Worm (Caenorhabditis elegans): ENCODE data around the gene ntc-1.

Gene ntc-1

ce11 chrX:4862062-4862461 lies 3.8 kb upstream of the ntc-1 start:
- TF ChIP-seq spr-3 (GFP tag; optimal IDR thresholded peaks at IDR 0.05) (no peak), daf-12 (tag; optimal IDR thresholded peaks at IDR 0.05) (no peak), snpc-4 (tag; optimal IDR thresholded peaks at IDR 0.05) (no peak), daf-16 (GFP tag; optimal IDR thresholded peaks at IDR 0.05) (no peak), daf-16 (tag; optimal IDR thresholded peaks at IDR 0.05) (peak; percentile 90), nhr-48 (tag; optimal IDR thresholded peaks at IDR 0.05) (no peak), lim-7 (GFP tag; IDR thresholded peaks at IDR 0.05) (no peak), mes-2 (tag; optimal IDR thresholded peaks at IDR 0.05; ENCODE audit: poor library complexity, severe bottlenecking) (no peak), ceh-32 (tag; optimal IDR thresholded peaks at IDR 0.05; ENCODE audit: poor library complexity) (no peak), tag-97 (GFP tag; IDR thresholded peaks at IDR 0.05) (no peak), dmd-6 (GFP tag; IDR thresholded peaks at IDR 0.05) (peak; percentile 37; the same call in 1 of the 2 replicates), nhr-28 (tag; optimal IDR thresholded peaks at IDR 0.05) (peak; percentile 79), set-16 (GFP tag; IDR thresholded peaks at IDR 0.05) (no peak), ceh-28 (tag; optimal IDR thresholded peaks at IDR 0.05) (no peak), pha-4 (GFP tag; IDR thresholded peaks at IDR 0.05) (no peak), pha-4 (tag; optimal IDR thresholded peaks at IDR 0.05) (no peak), php-3 (GFP tag; IDR thresholded peaks at IDR 0.05) (0 out of 2 replicates have a peak, but pooled peaks have one; percentile 64), lir-3 (tag; optimal IDR thresholded peaks at IDR 0.05) (no peak), nhr-42 (GFP tag; IDR thresholded peaks at IDR 0.05) (no peak), Y75B8A.6 (GFP tag; IDR thresholded peaks at IDR 0.05) (no peak), T20F7.1 (GFP tag; optimal IDR thresholded peaks at IDR 0.05) (no peak), ceh-44 (GFP tag; IDR thresholded peaks at IDR 0.05) (no peak), daf-19 (GFP tag; conservative IDR thresholded peaks at IDR 0.05) (no peak), mdt-29 (GFP tag; IDR thresholded peaks at IDR 0.05) (no peak), madf-5 (GFP tag; IDR thresholded peaks at IDR 0.05) (no peak), mxl-2 (GFP tag; conservative IDR thresholded peaks at IDR 0.05) (no peak), jun-1 (tag; optimal IDR thresholded peaks at IDR 0.05) (no peak), lin-39 (tag; optimal IDR thresholded peaks at IDR 0.05) (no peak), zag-1 (tag; optimal IDR thresholded peaks at IDR 0.05) (no peak), zip-2 (tag; optimal IDR thresholded peaks at IDR 0.05) (no peak), mdl-1 (tag; optimal IDR thresholded peaks at IDR 0.05) (no peak), lin-1 (GFP tag; IDR thresholded peaks at IDR 0.05) (no peak), dmd-8 (GFP tag; IDR thresholded peaks at IDR 0.05) (no peak), mxl-3 (GFP tag; optimal IDR thresholded peaks at IDR 0.05) (no peak), dve-1 (tag; optimal IDR thresholded peaks at IDR 0.05; ENCODE audit: insufficient read depth) (peak; percentile 36), hlh-11 (tag; optimal IDR thresholded peaks at IDR 0.05) (peak; percentile 7), nhr-10 (tag; optimal IDR thresholded peaks at IDR 0.05) (no peak), ztf-7 (tag; optimal IDR thresholded peaks at IDR 0.05) (no peak), sdz-12 (GFP tag; optimal IDR thresholded peaks at IDR 0.05) (no peak), nhr-237 (tag; optimal IDR thresholded peaks at IDR 0.05) (no peak), spr-1 (tag; optimal IDR thresholded peaks at IDR 0.05) (no peak), pqm-1 (tag; optimal IDR thresholded peaks at IDR 0.05) (peak; percentile 48)

- TF ChIP-seq unc-62 (GFP tag; optimal IDR thresholded peaks at IDR 0.05 in 1 of 2) (peak in 1 of 2 experiments; percentile 99), unc-62 (tag; optimal IDR thresholded peaks at IDR 0.05) (no peak), lim-7 (GFP tag; IDR thresholded peaks at IDR 0.05) (no peak)
Observed at ce11 chrX:4864214-4864613, 1.7 kb upstream of the ntc-1 start.

Measured in whole organism, L4 larva.